Worm (Caenorhabditis elegans) whole organism, L4/young adult: ENCODE measurements around the gene F59A6.12.

Experiments used
- W03F9.2 ChIP-seq: fragments of 150-350 bp; optimal IDR thresholded peaks from 2 replicates; lab custom pipeline; 2014; ENCODE audit warnings: missing biosample characterization, missing genetic modification characterization
- dao-5 ChIP-seq: sonication (generic microtip); optimal IDR thresholded peaks from 2 replicates; lab custom pipeline; 2016; ENCODE audit warnings: missing genotype, missing genetic modification characterization, moderate library complexity, missing compliant biosample characterization
- him-1 ChIP-seq: sonication (generic microtip); optimal IDR thresholded peaks from 2 replicates; lab custom pipeline; 2016; ENCODE audit warnings: missing genotype, missing genetic modification reagents, missing genetic modification characterization, missing compliant biosample characterization

ce11 chrII:4999122-4999521, 12.8 kb downstream of the F59A6.12 start, which contains the start of gene citk-2:
- TF ChIP-seq him-1 (no peak), W03F9.2 (tag; lab: Kevin White, UChicago) (no peak), dao-5 (tag; lab: Kevin White, UChicago) (no peak)
